Worm (Caenorhabditis elegans) whole organism, L2 larva: ENCODE data around the gene dgat-2.

Experiments used
- C34F6.9 ChIP-seq: fragments of 150-350 bp; optimal IDR thresholded peaks from 2 replicates; lab custom pipeline; 2014; ENCODE audit warnings: missing biosample characterization, missing genetic modification characterization
- F13H6.1 ChIP-seq: sonication (generic microtip); optimal IDR thresholded peaks from 2 replicates; lab custom pipeline; 2016; ENCODE audit warnings: missing genetic modification characterization, missing compliant biosample characterization
- alr-1 ChIP-seq: fragments of 150-350 bp; optimal IDR thresholded peaks from 2 replicates; lab custom pipeline; 2014; ENCODE audit warnings: missing biosample characterization, missing genetic modification characterization
- blmp-1 ChIP-seq: sonication (generic microtip); optimal IDR thresholded peaks from 2 replicates; lab custom pipeline; 2017; ENCODE audit warnings: missing genetic modification characterization, mild to moderate bottlenecking, missing compliant biosample characterization, antibody characterized with exemption, moderate library complexity; ENCODE audit not compliant: insufficient read depth
- ceh-16 ChIP-seq: fragments of 150-350 bp; optimal IDR thresholded peaks from 2 replicates; lab custom pipeline; 2014; ENCODE audit warnings: missing biosample characterization, missing genetic modification characterization
- ceh-82 ChIP-seq: fragments of 150-350 bp; optimal IDR thresholded peaks from 2 replicates; lab custom pipeline; 2014; ENCODE audit warnings: missing biosample characterization, missing genetic modification characterization
- egl-27 ChIP-seq: sonication (generic microtip); optimal IDR thresholded peaks from 3 replicates; lab custom pipeline; 2017; ENCODE audit warnings: missing biosample characterization, missing genetic modification reagents, missing genetic modification characterization
- elt-3 ChIP-seq: sonication (generic microtip); optimal IDR thresholded peaks from 2 replicates; lab custom pipeline; 2017; ENCODE audit warnings: missing biosample characterization, missing genetic modification characterization
- mab-5 ChIP-seq: fragments of 150-350 bp; optimal IDR thresholded peaks from 2 replicates; lab custom pipeline; 2014; ENCODE audit warnings: missing biosample characterization, missing genetic modification characterization
- nhr-11 ChIP-seq: fragments of 150-350 bp; optimal IDR thresholded peaks from 2 replicates; lab custom pipeline; 2014; ENCODE audit warnings: missing biosample characterization, missing genetic modification characterization
- nhr-6 ChIP-seq: fragments of 150-350 bp; optimal IDR thresholded peaks from 2 replicates; lab custom pipeline; 2014; ENCODE audit warnings: missing biosample characterization, missing genetic modification characterization
- nhr-77 ChIP-seq: fragments of 150-350 bp; optimal IDR thresholded peaks from 2 replicates; lab custom pipeline; 2014; ENCODE audit warnings: missing biosample characterization, missing genetic modification characterization
- unc-55 ChIP-seq: fragments of 150-350 bp; sonication (generic microtip); optimal IDR thresholded peaks from 3 replicates; lab custom pipeline; 2014; ENCODE audit warnings: missing biosample characterization, missing genetic modification reagents, missing genetic modification characterization
- ztf-1 ChIP-seq: fragments of 200-800 bp; sonication (Bioruptor generic); conservative IDR thresholded peaks from 2 replicates; pipeline ENCODE4 v1.3.6; 2022; ENCODE audit warnings: missing genetic modification characterization, missing compliant biosample characterization
- ztf-11 ChIP-seq: sonication (generic microtip); optimal IDR thresholded peaks from 2 replicates; lab custom pipeline; 2017; ENCODE audit warnings: missing biosample characterization, missing genetic modification characterization
- ztf-4 ChIP-seq: fragments of 150-350 bp; optimal IDR thresholded peaks from 2 replicates; lab custom pipeline; 2014; ENCODE audit warnings: missing biosample characterization, missing genetic modification characterization

dgat-2 gene

ce11 chrV:17706217-17706806 is 46.2 kb downstream of the dgat-2 start:
- TF ChIP-seq nhr-11: no peak
- no peak for TF ChIP-seq ceh-16 (tag; lab: Kevin White, UChicago)
- no peak for TF ChIP-seq nhr-6 (tag; lab: Kevin White, UChicago)
- TF ChIP-seq ztf-4 (tag; lab: Kevin White, UChicago): no peak
- no peak for TF ChIP-seq ztf-1 (GFP tag; lab: Robert Waterston, UW)
- TF ChIP-seq elt-3 (tag; lab: Kevin White, UChicago): no peak
- TF ChIP-seq egl-27 (tag; lab: Kevin White, UChicago): no peak
- no peak for TF ChIP-seq unc-55 (GFP tag; lab: Kevin White, UChicago)
- no peak for TF ChIP-seq C34F6.9 (tag; lab: Kevin White, UChicago)
- no peak for TF ChIP-seq alr-1

ce11 chrV:17707022-17707421 is 46.9 kb downstream of the dgat-2 start, which contains the start of gene srh-31:
Gene srh-31, plus strand, starts transcription at chrV:17707322.
- no peak for TF ChIP-seq ztf-1 (GFP tag; lab: Robert Waterston, UW)
- TF ChIP-seq nhr-77 (tag; lab: Kevin White, UChicago): no peak
- no peak for TF ChIP-seq C34F6.9 (tag; lab: Kevin White, UChicago)
- TF ChIP-seq ztf-11 (tag; lab: Kevin White, UChicago): no peak
- TF ChIP-seq blmp-1 (tag; lab: Kevin White, UChicago): no peak
- TF ChIP-seq unc-55 (GFP tag; lab: Kevin White, UChicago): no peak
- no peak for TF ChIP-seq ceh-82 (tag; lab: Kevin White, UChicago)
- no peak for TF ChIP-seq mab-5 (tag; lab: Kevin White, UChicago)
- TF ChIP-seq alr-1: no peak
- TF ChIP-seq F13H6.1: no peak
- TF ChIP-seq, all 48 proteins: peak for 0
